Fruit fly (Drosophila melanogaster) whole organism, adult: ENCODE data around the gene CG15023.

ENCODE experiments used
- CG11617 ChIP-seq: fragments of 200-800 bp; sonication (Bioruptor generic); optimal IDR thresholded peaks from 2 replicates; lab custom pipeline; 2017; ENCODE audit warnings: mild to moderate bottlenecking, missing biosample characterization, missing genetic modification reagents, missing genetic modification characterization
- CG1620 ChIP-seq: fragments of 200-800 bp; sonication (Bioruptor generic); optimal IDR thresholded peaks from 2 replicates; lab custom pipeline; 2016; ENCODE audit warnings: missing biosample characterization, missing genetic modification characterization
- CG7101 ChIP-seq: fragments of 200-800 bp; sonication (Bioruptor generic); optimal IDR thresholded peaks from 2 replicates; lab custom pipeline; 2018; ENCODE audit warnings: missing biosample characterization, mild to moderate bottlenecking, missing genetic modification characterization, moderate library complexity
- bab1 ChIP-seq: fragments of 200-800 bp; sonication (Bioruptor generic); optimal IDR thresholded peaks from 3 replicates; lab custom pipeline; 2019; ENCODE audit warnings: missing biosample characterization, mild to moderate bottlenecking, missing genetic modification characterization, moderate library complexity
- kay ChIP-seq: fragments of 200-800 bp; sonication (Bioruptor generic); peaks from one replicate; lab custom pipeline; 2016; ENCODE audit warnings: missing biosample characterization, missing genetic modification characterization, borderline replicate concordance
- pad ChIP-seq: fragments of 200-800 bp; sonication (Bioruptor generic); optimal IDR thresholded peaks from 3 replicates; lab custom pipeline; 2017; ENCODE audit warnings: missing biosample characterization, missing genetic modification characterization, mild to moderate bottlenecking, moderate library complexity, missing genetic modification reagents
- tj ChIP-seq: fragments of 200-800 bp; sonication (Bioruptor generic); optimal IDR thresholded peaks from 3 replicates; lab custom pipeline; 2017; ENCODE audit warnings: missing biosample characterization, mild to moderate bottlenecking, missing genetic modification characterization, moderate library complexity
- toe ChIP-seq: fragments of 200-800 bp; sonication (Bioruptor generic); optimal IDR thresholded peaks from 2 replicates; lab custom pipeline; 2016; ENCODE audit warnings: missing biosample characterization, missing genetic modification characterization

DNA sequence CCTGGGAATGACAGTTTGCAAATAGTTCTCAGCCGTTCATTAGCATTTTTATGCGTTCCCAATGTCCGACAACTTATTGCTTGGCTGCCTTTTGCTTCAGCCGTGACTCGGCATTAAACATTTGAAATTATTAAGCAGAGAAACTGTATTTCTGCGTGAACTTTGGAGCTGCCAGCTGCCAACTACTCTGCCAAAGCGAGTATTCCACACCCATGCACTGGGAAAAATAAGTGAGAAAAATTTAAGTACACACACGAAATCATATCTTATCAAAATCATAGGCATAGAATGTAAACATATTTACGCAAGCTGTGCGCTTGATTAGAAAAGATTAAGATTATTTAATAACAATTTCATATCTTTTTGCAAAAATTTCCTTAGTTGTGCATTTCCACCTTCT, 48.3 kb downstream of the CG15023 start:
- TF ChIP-seq pad (GFP tag; lab: Kevin White, UChicago) (no peak), CG11617 (GFP tag; lab: Kevin White, UChicago) (no peak), CG7101 (tag; lab: Kevin White, UChicago) (peak; percentile 9), tj (GFP tag; lab: Kevin White, UChicago) (no peak), bab1 (GFP tag; lab: Kevin White, UChicago) (no peak), toe (GFP tag; lab: Kevin White, UChicago) (peak; percentile 41), CG1620 (GFP tag; lab: Kevin White, UChicago) (no peak), kay (GFP tag; lab: Kevin White, UChicago) (peak; percentile 75)
